Worm (Caenorhabditis elegans) whole organism, L3 larva: Measurements from ENCODE around the gene srab-23.

Source experiments
- ZK546.5 ChIP-seq: sonication (generic microtip); optimal IDR thresholded peaks from 2 replicates; lab custom pipeline; 2017; ENCODE audit warnings: missing biosample characterization, missing genetic modification characterization
- aly-2 ChIP-seq: fragments of 150-350 bp; optimal IDR thresholded peaks from 2 replicates; lab custom pipeline; 2014; ENCODE audit warnings: missing biosample characterization, missing genetic modification characterization
- ama-1 ChIP-seq: fragments of 150-350 bp; optimal IDR thresholded peaks from 2 replicates; lab custom pipeline; 2018
- ceh-28 ChIP-seq: fragments of 150-350 bp; optimal IDR thresholded peaks from 2 replicates; lab custom pipeline; 2014; ENCODE audit warnings: missing biosample characterization, missing genetic modification reagents, missing genetic modification characterization
- ceh-82 ChIP-seq: fragments of 150-350 bp; optimal IDR thresholded peaks from 2 replicates; lab custom pipeline; 2014; ENCODE audit warnings: missing biosample characterization, missing genetic modification characterization
- daf-12 ChIP-seq: fragments of 150-350 bp; optimal IDR thresholded peaks from 2 replicates; lab custom pipeline; 2014; ENCODE audit warnings: missing biosample characterization, missing genetic modification reagents, missing genetic modification characterization
- egl-27 ChIP-seq: sonication (generic microtip); optimal IDR thresholded peaks from 4 replicates; lab custom pipeline; 2017; ENCODE audit warnings: missing biosample characterization, missing genetic modification reagents, missing genetic modification characterization
- egl-5 ChIP-seq: fragments of 150-350 bp; optimal IDR thresholded peaks from 2 replicates; lab custom pipeline; 2017; ENCODE audit warnings: missing biosample characterization, missing genetic modification reagents, missing genetic modification characterization, inconsistent platforms
- elt-2 ChIP-seq: sonication (generic microtip); optimal IDR thresholded peaks from 2 replicates; lab custom pipeline; 2016; ENCODE audit warnings: missing genetic modification reagents, mild to moderate bottlenecking, missing genetic modification characterization, missing compliant biosample characterization
- elt-3 ChIP-seq, 3 experiments: fragments of 150-350 bp in 1 of 3; sonication (generic microtip) in 2 of 3; optimal IDR thresholded peaks; 2 replicates in 2 of 3; 4 replicates in 1 of 3; lab custom pipeline; 2014 to 2017; ENCODE audit warnings: missing biosample characterization in 3 of 3, missing genetic modification characterization in 3 of 3
- fkh-10 ChIP-seq: sonication (generic microtip); optimal IDR thresholded peaks from 2 replicates; lab custom pipeline; 2017; ENCODE audit warnings: missing biosample characterization, missing genetic modification reagents, missing genetic modification characterization
- fos-1 ChIP-seq: fragments of 150-350 bp; optimal IDR thresholded peaks from 2 replicates; lab custom pipeline; 2014; ENCODE audit warnings: missing biosample characterization, missing genetic modification characterization
- hmg-11 ChIP-seq: sonication (generic microtip); optimal IDR thresholded peaks from 2 replicates; lab custom pipeline; 2016; ENCODE audit warnings: missing genetic modification characterization, missing compliant biosample characterization
- jun-1 ChIP-seq: fragments of 150-350 bp; optimal IDR thresholded peaks from 2 replicates; lab custom pipeline; 2014; ENCODE audit warnings: missing biosample characterization, missing genetic modification reagents, missing genetic modification characterization
- lin-15B ChIP-seq: fragments of 150-350 bp; optimal IDR thresholded peaks from 2 replicates; lab custom pipeline; 2014; ENCODE audit warnings: missing biosample characterization, missing genetic modification characterization
- lin-39 ChIP-seq: fragments of 150-350 bp; optimal IDR thresholded peaks from 2 replicates; lab custom pipeline; 2018; ENCODE audit warnings: missing biosample characterization, missing genetic modification reagents, missing genetic modification characterization
- lsy-12 ChIP-seq: sonication (generic microtip); optimal IDR thresholded peaks from 2 replicates; lab custom pipeline; 2016; ENCODE audit warnings: mild to moderate bottlenecking, missing genetic modification characterization, missing compliant biosample characterization
- mdl-1 ChIP-seq: fragments of 150-350 bp; optimal IDR thresholded peaks from 2 replicates; lab custom pipeline; 2014; ENCODE audit warnings: missing biosample characterization, missing genetic modification characterization
- nfya-1 ChIP-seq: sonication (generic microtip); optimal IDR thresholded peaks from 2 replicates; lab custom pipeline; 2017; ENCODE audit warnings: missing genetic modification characterization, mild to moderate bottlenecking, missing compliant biosample characterization, antibody characterized with exemption, moderate library complexity; ENCODE audit not compliant: insufficient read depth
- nhr-12 ChIP-seq: fragments of 150-350 bp; optimal IDR thresholded peaks from 2 replicates; lab custom pipeline; 2014; ENCODE audit warnings: missing biosample characterization, missing genetic modification characterization
- nhr-23 ChIP-seq: fragments of 150-350 bp; optimal IDR thresholded peaks from 2 replicates; lab custom pipeline; 2014; ENCODE audit warnings: missing biosample characterization, missing genetic modification reagents, missing genetic modification characterization
- nhr-237 ChIP-seq: fragments of 150-350 bp; optimal IDR thresholded peaks from 2 replicates; lab custom pipeline; 2014; ENCODE audit warnings: missing biosample characterization, missing genetic modification characterization
- nhr-25 ChIP-seq: sonication (generic microtip); optimal IDR thresholded peaks from 2 replicates; lab custom pipeline; 2017; ENCODE audit warnings: missing biosample characterization, missing genetic modification characterization
- nhr-43 ChIP-seq: sonication (generic microtip); optimal IDR thresholded peaks from 2 replicates; lab custom pipeline; 2016; ENCODE audit warnings: mild to moderate bottlenecking, missing genetic modification characterization, missing compliant biosample characterization; ENCODE audit not compliant: poor library complexity, severe bottlenecking
- nhr-76 ChIP-seq: fragments of 150-350 bp; sonication (generic microtip); optimal IDR thresholded peaks from 5 replicates; lab custom pipeline; 2014; ENCODE audit warnings: missing biosample characterization, missing genetic modification characterization
- pha-4 ChIP-seq: fragments of 150-350 bp; optimal IDR thresholded peaks from 2 replicates; lab custom pipeline; 2014; ENCODE audit warnings: missing biosample characterization, missing genetic modification reagents, missing genetic modification characterization
- sea-2 ChIP-seq: fragments of 150-350 bp; sonication (generic microtip); optimal IDR thresholded peaks from 4 replicates; lab custom pipeline; 2014; ENCODE audit warnings: missing biosample characterization, missing genetic modification reagents, missing genetic modification characterization
- skn-1 ChIP-seq: fragments of 150-350 bp; optimal IDR thresholded peaks from 2 replicates; lab custom pipeline; 2014; ENCODE audit warnings: missing biosample characterization, missing genetic modification characterization
- snpc-4 ChIP-seq: fragments of 150-350 bp; optimal IDR thresholded peaks from 2 replicates; lab custom pipeline; 2014; ENCODE audit warnings: missing biosample characterization, missing genetic modification characterization
- tbx-2 ChIP-seq: sonication (generic microtip); optimal IDR thresholded peaks from 2 replicates; lab custom pipeline; 2016; ENCODE audit warnings: mild to moderate bottlenecking, missing genetic modification characterization, missing compliant biosample characterization
- zag-1 ChIP-seq: fragments of 150-350 bp; optimal IDR thresholded peaks from 2 replicates; lab custom pipeline; 2014; ENCODE audit warnings: missing biosample characterization, missing genetic modification characterization
- ztf-4 ChIP-seq: fragments of 150-350 bp; optimal IDR thresholded peaks from 2 replicates; lab custom pipeline; 2014; ENCODE audit warnings: missing biosample characterization, missing genetic modification characterization

Gene srab-23

DNA sequence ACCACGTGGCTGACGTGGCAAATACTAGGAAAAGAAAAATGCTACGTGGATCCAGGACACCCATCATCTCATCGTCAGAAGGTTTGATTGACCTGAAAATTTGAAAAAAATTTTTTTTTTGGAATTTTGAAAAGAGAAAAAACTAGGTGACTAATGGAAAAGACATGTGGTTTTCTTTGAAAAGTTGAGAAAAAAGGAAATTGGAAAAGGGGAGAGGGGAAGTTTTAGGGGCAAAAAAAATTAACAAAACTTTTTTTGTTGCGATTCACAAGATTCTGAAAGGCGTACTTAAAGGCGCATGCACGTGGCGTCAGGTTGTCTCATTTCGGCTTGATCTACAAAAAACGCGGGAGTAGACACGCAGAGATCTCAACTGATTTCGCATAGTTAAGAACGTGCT lies 37.4 kb upstream of the srab-23 start, which contains the start of gene Y40B10A.9:
Gene Y40B10A.9, minus strand, starts transcription at position 101 of the 400 bp plus-strand sequence.
- no peak for TF ChIP-seq mdl-1 (tag; lab: Kevin White, UChicago)
- no peak for TF ChIP-seq lsy-12 (tag; lab: Kevin White, UChicago)
- TF ChIP-seq nhr-25: no peak
- TF ChIP-seq snpc-4 (tag; lab: Kevin White, UChicago): no peak
- no peak for TF ChIP-seq lin-39 (tag; lab: Kevin White, UChicago)
- no peak for TF ChIP-seq fkh-10
- TF ChIP-seq elt-2 (tag; lab: Kevin White, UChicago): no peak
- no peak for TF ChIP-seq nhr-76
- TF ChIP-seq egl-27 (tag; lab: Kevin White, UChicago): no peak
- TF ChIP-seq pha-4 (tag; lab: Kevin White, UChicago): no peak
- TF ChIP-seq ztf-4 (tag; lab: Kevin White, UChicago): no peak

DNA sequence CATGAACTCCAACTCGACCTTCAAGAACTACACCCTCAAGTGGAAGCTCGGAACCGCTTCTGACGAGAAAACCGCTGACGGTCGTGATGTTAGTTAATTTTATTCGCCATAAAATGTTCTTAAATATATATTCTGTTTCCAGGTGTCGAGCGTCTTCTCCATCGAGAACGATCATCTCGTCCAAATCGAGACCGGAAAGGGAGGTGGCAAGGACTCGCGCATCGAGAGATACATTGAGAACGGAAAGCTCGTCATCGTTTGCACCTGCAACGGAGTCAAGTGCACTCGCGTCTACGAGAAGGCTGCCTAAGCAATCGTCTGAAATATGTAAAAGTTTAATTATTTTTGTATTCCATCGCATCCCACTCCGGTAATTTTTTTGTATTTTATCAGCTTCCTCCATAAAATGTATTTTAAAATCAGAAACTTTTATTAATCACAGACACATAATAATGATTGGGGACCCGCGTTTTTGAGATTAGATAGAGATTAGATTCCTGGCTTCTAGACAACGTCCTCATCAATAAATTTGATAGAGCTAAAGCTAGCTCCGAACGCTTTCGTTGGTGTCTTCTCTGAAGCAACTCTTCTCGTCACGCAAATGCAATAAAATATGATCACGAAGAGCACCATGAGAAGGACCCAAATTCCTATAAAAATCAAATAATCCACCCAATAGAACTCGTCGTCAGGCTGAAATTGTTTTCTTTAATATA lies 33.4 kb upstream of the srab-23 start:
- TF ChIP-seq nhr-12 (no peak), ama-1 (peak; percentile 21), ceh-82 (no peak)

DNA sequence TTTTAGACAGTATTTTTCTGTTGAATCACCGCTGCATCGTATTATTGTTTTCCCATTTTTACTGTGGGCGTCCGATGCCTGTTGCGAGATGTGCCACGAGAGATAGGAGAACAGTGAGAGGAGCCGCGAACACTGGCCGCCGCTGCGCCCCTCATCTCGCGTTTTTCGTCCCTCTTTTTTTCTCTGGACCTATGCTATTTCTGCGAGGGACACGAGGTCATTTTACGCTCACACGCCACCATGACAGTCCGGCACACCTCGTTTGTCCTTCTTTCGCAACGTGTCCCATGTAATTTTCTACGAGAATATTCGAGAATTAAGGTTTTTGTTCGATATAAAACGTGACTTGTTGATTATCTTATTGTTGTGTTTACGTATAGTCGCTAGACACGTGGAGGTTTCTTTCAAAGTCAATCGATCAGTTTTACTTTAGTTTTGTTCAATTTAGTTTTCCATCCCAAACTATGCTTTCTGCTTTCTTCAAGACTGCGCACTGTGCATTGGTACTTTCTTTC lies 32.6 kb upstream of the srab-23 start, which contains the start of gene lbp-9:
Gene lbp-9, plus strand, starts transcription at position 465 of the 515 bp plus-strand sequence.
- TF ChIP-seq lin-39 (tag; lab: Kevin White, UChicago) (peak; percentile 56), tbx-2 (tag; lab: Kevin White, UChicago) (no peak), ceh-82 (no peak), fos-1 (no peak), nfya-1 (tag; lab: Kevin White, UChicago) (peak; percentile 55), aly-2 (no peak), hmg-11 (peak; percentile 25), sea-2 (GFP tag; lab: Kevin White, UChicago) (no peak), nhr-25 (peak; percentile 94), nhr-237 (tag; lab: Kevin White, UChicago) (no peak), pha-4 (tag; lab: Kevin White, UChicago) (peak; percentile 11), egl-27 (tag; lab: Kevin White, UChicago) (no peak), elt-2 (tag; lab: Kevin White, UChicago) (no peak), elt-3 (tag; optimal IDR thresholded peaks at IDR 0.05; lab: Kevin White, UChicago) (no peak), zag-1 (tag; lab: Kevin White, UChicago) (no peak), egl-5 (tag; lab: Kevin White, UChicago) (peak; percentile 20), ceh-28 (peak; percentile 10), nhr-23 (tag; lab: Kevin White, UChicago) (peak; percentile 12), fkh-10 (no peak), ztf-4 (tag; lab: Kevin White, UChicago) (no peak), nhr-12 (no peak), daf-12 (tag; lab: Kevin White, UChicago) (no peak), jun-1 (tag; lab: Kevin White, UChicago) (no peak), ZK546.5 (tag; lab: Kevin White, UChicago) (no peak), nhr-43 (tag; lab: Kevin White, UChicago) (no peak), skn-1 (tag; lab: Kevin White, UChicago) (no peak), snpc-4 (tag; lab: Kevin White, UChicago) (peak; percentile 24), lin-15B (peak; percentile 3)

DNA sequence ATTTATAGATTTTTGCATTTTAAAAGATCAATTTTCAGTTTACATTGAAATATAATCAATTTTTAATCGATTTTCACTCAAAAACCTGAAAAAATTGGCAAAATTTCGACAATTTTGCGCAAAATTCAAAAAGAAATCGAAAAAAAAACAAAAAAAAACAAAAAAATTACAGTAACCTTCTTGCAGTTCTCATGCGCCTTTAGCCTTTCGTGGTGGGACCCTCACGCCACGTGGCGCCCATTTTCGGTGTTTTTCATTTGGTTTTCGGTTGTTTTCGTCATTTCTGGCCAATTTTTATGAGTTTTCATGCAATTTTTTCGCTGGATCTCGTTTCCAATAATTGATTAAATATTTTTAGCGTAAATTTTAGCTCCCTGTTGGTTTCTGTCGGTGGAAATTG lies 32.0 kb upstream of the srab-23 start:
- TF ChIP-seq fkh-10: no peak

- TF ChIP-seq hmg-11: peak; percentile 34
- peak; percentile 18 for TF ChIP-seq nfya-1 (tag; lab: Kevin White, UChicago)
- peak; percentile 59 for TF ChIP-seq elt-2 (tag; lab: Kevin White, UChicago)
- TF ChIP-seq nhr-76: no peak
Measured at ce11 chrV:2066780-2067179, 31.3 kb upstream of the srab-23 start, which contains the start of gene nhr-86. nhr-86 (minus strand) TSS chrV:2066850.
